Fruit fly (Drosophila melanogaster) whole organism, embryonic: ENCODE data around the gene mRpL39.

Experiments used
- Adf1 ChIP-seq: fragments of 200-800 bp; sonication (Bioruptor generic); IDR thresholded peaks from 2 replicates; pipeline ENCODE4 v1.3.6; 2022; ENCODE audit warnings: missing biosample characterization, missing genetic modification characterization
- Bgb ChIP-seq: fragments of 200-800 bp; sonication (Bioruptor generic); IDR thresholded peaks from 2 replicates; pipeline ENCODE4 v1.3.6; 2022; ENCODE audit warnings: missing biosample characterization, missing genetic modification characterization; ENCODE audit not compliant: partially characterized antibody
- CG10147 ChIP-seq: fragments of 200-800 bp; sonication (Bioruptor generic); optimal IDR thresholded peaks from 2 replicates; lab custom pipeline; 2019; ENCODE audit warnings: missing biosample characterization, mild to moderate bottlenecking, missing genetic modification characterization, moderate library complexity
- CG10267 ChIP-seq: fragments of 200-800 bp; sonication (Bioruptor generic); optimal IDR thresholded peaks from 2 replicates; lab custom pipeline; 2018; ENCODE audit warnings: missing biosample characterization, mild to moderate bottlenecking, missing genetic modification characterization, moderate library complexity
- CG10959 ChIP-seq: fragments of 200-800 bp; sonication (Bioruptor generic); IDR thresholded peaks from 2 replicates; pipeline ENCODE4 v1.3.6; 2022; ENCODE audit warnings: missing biosample characterization, missing genetic modification characterization
- CG12104 ChIP-seq: fragments of 200-800 bp; sonication (Bioruptor generic); optimal IDR thresholded peaks from 3 replicates; lab custom pipeline; 2016; ENCODE audit warnings: missing biosample characterization, missing genetic modification characterization
- CG12299 ChIP-seq: fragments of 200-800 bp; sonication (Bioruptor generic); optimal IDR thresholded peaks from 2 replicates; lab custom pipeline; 2018; ENCODE audit warnings: missing biosample characterization, mild to moderate bottlenecking, missing genetic modification characterization
- CG12659 ChIP-seq: fragments of 200-800 bp; sonication (Bioruptor generic); optimal IDR thresholded peaks from 3 replicates; lab custom pipeline; 2017; ENCODE audit warnings: mild to moderate bottlenecking, missing biosample characterization, missing genetic modification reagents, missing genetic modification characterization
- CG15269 ChIP-seq: fragments of 200-800 bp; sonication (Bioruptor generic); optimal IDR thresholded peaks from 2 replicates; lab custom pipeline; 2018; ENCODE audit warnings: missing biosample characterization, mild to moderate bottlenecking, missing genetic modification characterization, moderate library complexity
- CG15479 ChIP-seq: fragments of 200-800 bp; sonication (Bioruptor generic); optimal IDR thresholded peaks from 3 replicates; lab custom pipeline; 2019; ENCODE audit warnings: missing biosample characterization, mild to moderate bottlenecking, missing genetic modification characterization, moderate library complexity
- CG15514 ChIP-seq: fragments of 200-800 bp; sonication (Bioruptor generic); optimal IDR thresholded peaks from 3 replicates; lab custom pipeline; 2017; ENCODE audit warnings: missing biosample characterization, missing genetic modification characterization, mild to moderate bottlenecking, moderate library complexity, missing genetic modification reagents
- CG16863 ChIP-seq: fragments of 200-800 bp; sonication (Bioruptor generic); optimal IDR thresholded peaks from 3 replicates; lab custom pipeline; 2016; ENCODE audit warnings: missing biosample characterization, missing genetic modification characterization
- CG18764 ChIP-seq: fragments of 200-800 bp; sonication (Bioruptor generic); optimal IDR thresholded peaks from 3 replicates; lab custom pipeline; 2016; ENCODE audit warnings: missing biosample characterization, missing genetic modification characterization
- CG3065 ChIP-seq: fragments of 200-800 bp; sonication (Bioruptor generic); optimal IDR thresholded peaks from 2 replicates; lab custom pipeline; 2016; ENCODE audit warnings: missing biosample characterization, missing genetic modification characterization
- CG4328 ChIP-seq: fragments of 200-800 bp; sonication (Bioruptor generic); optimal IDR thresholded peaks from 3 replicates; lab custom pipeline; 2017; ENCODE audit warnings: missing biosample characterization, missing genetic modification reagents, missing genetic modification characterization
- CG4404 ChIP-seq: fragments of 200-800 bp; sonication (Bioruptor generic); IDR thresholded peaks from 2 replicates; pipeline ENCODE4 v1.3.6; 2022; ENCODE audit warnings: missing biosample characterization, missing genetic modification characterization
- CG6654 ChIP-seq: fragments of 200-800 bp; sonication (Bioruptor generic); optimal IDR thresholded peaks from 2 replicates; lab custom pipeline; 2017; ENCODE audit warnings: missing biosample characterization, mild to moderate bottlenecking, missing genetic modification characterization
- CG7372 ChIP-seq: fragments of 200-800 bp; sonication (Bioruptor generic); IDR thresholded peaks from 2 replicates; pipeline ENCODE4 v1.3.6; 2022; ENCODE audit warnings: missing biosample characterization, missing genetic modification characterization
- CG7556 ChIP-seq: fragments of 200-800 bp; sonication (Bioruptor generic); optimal IDR thresholded peaks from 2 replicates; lab custom pipeline; 2017; ENCODE audit warnings: missing biosample characterization, mild to moderate bottlenecking, missing genetic modification characterization
- CG7963 ChIP-seq: fragments of 200-800 bp; sonication (Bioruptor generic); IDR thresholded peaks from 3 replicates; pipeline ENCODE4 v1.3.6; 2022; ENCODE audit warnings: missing biosample characterization, missing genetic modification characterization; ENCODE audit not compliant: partially characterized antibody
- CG9727 ChIP-seq: fragments of 200-800 bp; sonication (Bioruptor generic); optimal IDR thresholded peaks from 3 replicates; lab custom pipeline; 2017; ENCODE audit warnings: missing biosample characterization, mild to moderate bottlenecking, missing genetic modification characterization
- CG9817 ChIP-seq: fragments of 200-800 bp; sonication (Bioruptor generic); optimal IDR thresholded peaks from 2 replicates; lab custom pipeline; 2018; ENCODE audit warnings: missing biosample characterization, mild to moderate bottlenecking, missing genetic modification characterization, moderate library complexity
- Dbx ChIP-seq: fragments of 200-800 bp; sonication (Bioruptor generic); IDR thresholded peaks from 3 replicates; pipeline ENCODE4 v1.3.6; 2022; ENCODE audit warnings: missing biosample characterization, missing genetic modification characterization
- Deaf1 ChIP-seq: fragments of 200-800 bp; optimal IDR thresholded peaks from 3 replicates; lab custom pipeline; 2019; ENCODE audit warnings: missing biosample characterization, mild to moderate bottlenecking, missing genetic modification characterization, moderate library complexity
- HLHmδ ChIP-seq: fragments of 200-800 bp; sonication (Bioruptor generic); optimal IDR thresholded peaks from 2 replicates; lab custom pipeline; 2018; ENCODE audit warnings: missing biosample characterization, mild to moderate bottlenecking, missing genetic modification characterization, moderate library complexity
- NFAT ChIP-seq: fragments of 200-800 bp; sonication (Bioruptor generic); IDR thresholded peaks from 2 replicates; pipeline ENCODE4 v1.3.6; 2022; ENCODE audit warnings: missing biosample characterization, missing genetic modification characterization
- NK7.1 ChIP-seq: fragments of 200-800 bp; sonication (Bioruptor generic); optimal IDR thresholded peaks from 3 replicates; lab custom pipeline; 2016; ENCODE audit warnings: missing biosample characterization, missing genetic modification characterization
- Nf-YB ChIP-seq: fragments of 200-800 bp; sonication (Bioruptor generic); optimal IDR thresholded peaks from 3 replicates; lab custom pipeline; 2019; ENCODE audit warnings: missing biosample characterization, mild to moderate bottlenecking, missing genetic modification characterization, moderate library complexity
- PHDP ChIP-seq: fragments of 200-800 bp; sonication (Bioruptor generic); optimal IDR thresholded peaks from 3 replicates; lab custom pipeline; 2018; ENCODE audit warnings: missing biosample characterization, mild to moderate bottlenecking, missing genetic modification characterization, moderate library complexity
- Sox102F ChIP-seq: fragments of 200-800 bp; sonication (Bioruptor generic); optimal IDR thresholded peaks from 2 replicates; lab custom pipeline; 2018; ENCODE audit warnings: missing biosample characterization, mild to moderate bottlenecking, missing genetic modification characterization, moderate library complexity
- Trl ChIP-seq, 3 experiments: fragments of >200 bp in 2 of 3; fragments of 200-800 bp in 1 of 3; sonication (Bioruptor generic) in 1 of 3; optimal IDR thresholded peaks; 2 replicates in 1 of 3; 3 replicates in 2 of 3; lab custom pipeline; 2016 to 2017; ENCODE audit warnings: missing biosample characterization in 1 of 3, missing genetic modification characterization in 1 of 3
- ac ChIP-seq: fragments of 200-800 bp; sonication (Bioruptor generic); optimal IDR thresholded peaks from 3 replicates; lab custom pipeline; 2017; ENCODE audit warnings: missing biosample characterization, mild to moderate bottlenecking, missing genetic modification characterization
- az2 ChIP-seq: fragments of 200-800 bp; sonication (Bioruptor generic); optimal IDR thresholded peaks from 3 replicates; lab custom pipeline; 2016; ENCODE audit warnings: missing biosample characterization, missing genetic modification characterization
- bab2 ChIP-seq: fragments of 200-800 bp; sonication (Bioruptor generic); optimal IDR thresholded peaks from 2 replicates; lab custom pipeline; 2016; ENCODE audit warnings: missing biosample characterization, missing genetic modification characterization
- bigmax ChIP-seq: fragments of 200-800 bp; sonication (Bioruptor generic); optimal IDR thresholded peaks from 2 replicates; lab custom pipeline; 2018; ENCODE audit warnings: missing biosample characterization, mild to moderate bottlenecking, missing genetic modification characterization
- esg ChIP-seq: fragments of 200-800 bp; sonication (Bioruptor generic); conservative IDR thresholded peaks from 2 replicates; pipeline ENCODE4 v1.3.6; 2022; ENCODE audit warnings: missing biosample characterization, missing genetic modification characterization
- grn ChIP-seq: fragments of 200-800 bp; sonication (Bioruptor generic); optimal IDR thresholded peaks from 3 replicates; lab custom pipeline; 2017; ENCODE audit warnings: missing biosample characterization, missing genetic modification characterization
- lilli ChIP-seq: fragments of 200-800 bp; sonication (Bioruptor generic); optimal IDR thresholded peaks from 3 replicates; lab custom pipeline; 2016; ENCODE audit warnings: missing biosample characterization, missing genetic modification characterization
- nerfin-2 ChIP-seq: fragments of 200-800 bp; sonication (Bioruptor generic); IDR thresholded peaks from 2 replicates; pipeline ENCODE4 v1.3.6; 2022; ENCODE audit warnings: missing biosample characterization, missing genetic modification characterization; ENCODE audit not compliant: partially characterized antibody
- pho ChIP-seq: fragments of 200-800 bp; sonication (Bioruptor generic); optimal IDR thresholded peaks from 2 replicates; lab custom pipeline; 2016; ENCODE audit warnings: missing biosample characterization, missing genetic modification characterization
- pnt ChIP-seq: fragments of 200-800 bp; sonication (Bioruptor generic); optimal IDR thresholded peaks from 3 replicates; lab custom pipeline; 2016; ENCODE audit warnings: missing biosample characterization, missing genetic modification characterization
- prd ChIP-seq, 3 experiments: fragments of >200 bp in 2 of 3; fragments of 200-800 bp in 1 of 3; sonication (Bioruptor generic) in 1 of 3; optimal IDR thresholded peaks in 2 of 3; IDR thresholded peaks in 1 of 3; 2 replicates in 2 of 3; 3 replicates in 1 of 3; pipeline versions ENCODE4 v1.3.6 to Lab custom; 2017 to 2022; ENCODE audit warnings: missing biosample characterization in 1 of 3, missing genetic modification characterization in 1 of 3
- pros ChIP-seq: fragments of 200-800 bp; sonication (Bioruptor generic); optimal IDR thresholded peaks from 3 replicates; lab custom pipeline; 2019; ENCODE audit warnings: missing biosample characterization, mild to moderate bottlenecking, missing genetic modification characterization, moderate library complexity
- run ChIP-seq: fragments of 200-800 bp; sonication (Bioruptor generic); optimal IDR thresholded peaks from 3 replicates; lab custom pipeline; 2018; ENCODE audit warnings: missing biosample characterization, mild to moderate bottlenecking, missing genetic modification characterization
- sens ChIP-seq: fragments of 200-800 bp; sonication (Bioruptor generic); peaks from one replicate; lab custom pipeline; 2016; ENCODE audit warnings: missing biosample characterization, missing genetic modification characterization
- shn ChIP-seq: fragments of 200-800 bp; sonication (Bioruptor generic); optimal IDR thresholded peaks from 3 replicates; lab custom pipeline; 2016; ENCODE audit warnings: missing biosample characterization, missing genetic modification characterization
- sob ChIP-seq: fragments of 200-800 bp; sonication (Bioruptor generic); IDR thresholded peaks from 2 replicates; pipeline ENCODE4 v1.3.6; 2022; ENCODE audit warnings: missing biosample characterization, missing genetic modification characterization
- wek ChIP-seq: fragments of 200-800 bp; sonication (Bioruptor generic); optimal IDR thresholded peaks from 3 replicates; lab custom pipeline; 2018; ENCODE audit warnings: missing biosample characterization, mild to moderate bottlenecking, missing genetic modification characterization, moderate library complexity

Gene mRpL39

DNA sequence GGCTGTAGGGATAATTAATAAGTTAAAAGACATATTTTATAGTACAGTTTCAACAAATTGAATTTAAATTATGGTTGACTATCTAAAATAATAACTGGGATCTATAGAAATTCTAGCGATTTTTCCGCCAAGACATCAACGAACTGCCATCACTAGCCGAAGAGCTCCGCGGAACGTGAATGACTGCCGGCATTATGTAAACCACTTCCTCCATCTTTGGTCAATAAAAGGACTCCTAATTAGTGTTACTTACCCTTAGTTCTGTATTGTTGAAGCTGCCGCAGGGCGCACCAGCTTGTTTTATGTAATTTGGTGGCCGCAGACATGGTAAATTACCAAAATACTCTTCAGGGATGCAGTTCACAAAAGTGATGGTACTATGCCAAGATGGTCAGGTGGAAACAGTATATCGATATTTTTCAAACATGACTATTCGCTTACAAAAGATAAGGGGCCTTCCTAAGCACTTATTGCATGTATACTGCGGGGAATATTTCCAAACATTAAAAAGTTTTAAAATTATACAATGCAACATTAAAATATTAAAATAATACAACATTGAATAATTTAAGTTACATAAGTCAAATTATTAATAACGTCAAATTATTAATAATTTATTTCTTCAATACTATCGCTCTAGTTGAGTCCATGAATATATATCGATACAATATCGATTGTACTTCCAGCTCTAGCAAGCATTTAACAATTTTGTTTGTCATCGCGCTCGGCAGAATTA is at the start of gene mRpL39, which contains the start of gene Prosbeta2 (continued):
- TF ChIP-seq nerfin-2 (no peak; the same call in none of the 2 replicates), Adf1 (0 out of 2 replicates have a peak, but pooled peaks have one; percentile 23), wek (GFP tag; lab: Kevin White, UChicago) (peak; percentile 69), CG7372 (peak; percentile 47), CG4404 (GFP tag; lab: Robert Waterston, UW) (peak; percentile 72), CG10147 (GFP tag; lab: Kevin White, UChicago) (peak; percentile 73), CG12104 (peak; percentile 7), lilli (GFP tag; lab: Kevin White, UChicago) (no peak), NFAT (peak; percentile 58; the same call in 1 of the 2 replicates), CG12299 (tag; lab: Kevin White, UChicago) (no peak), ac (GFP tag; lab: Kevin White, UChicago) (no peak), Dbx (peak; percentile 82), HLHmδ (GFP tag; lab: Kevin White, UChicago) (no peak), pho (GFP tag; lab: Kevin White, UChicago) (no peak), run (tag; lab: Kevin White, UChicago) (no peak), Trl (optimal IDR thresholded peaks at IDR 0.05; lab: Kevin White, UChicago) (no peak), Trl (GFP tag; optimal IDR thresholded peaks at IDR 0.05; lab: Kevin White, UChicago) (no peak), CG10959 (GFP tag; lab: Robert Waterston, UW) (no peak), CG4328 (GFP tag; lab: Kevin White, UChicago) (no peak), pros (GFP tag; lab: Kevin White, UChicago) (no peak), CG15269 (tag; lab: Kevin White, UChicago) (no peak), prd (optimal IDR thresholded peaks at IDR 0.05; lab: Kevin White, UChicago) (no peak), prd (GFP tag; IDR thresholded peaks at IDR 0.05; lab: Robert Waterston, UW) (peak; percentile 78), bigmax (GFP tag; lab: Kevin White, UChicago) (no peak), Bgb (peak; percentile 87), bab2 (GFP tag; lab: Kevin White, UChicago) (no peak), CG9817 (tag; lab: Kevin White, UChicago) (peak; percentile 46), sob (GFP tag; lab: Robert Waterston, UW) (peak; percentile 79), CG10267 (tag; lab: Kevin White, UChicago) (peak; percentile 76), CG7556 (GFP tag; lab: Kevin White, UChicago) (no peak), esg (GFP tag; lab: Robert Waterston, UW) (peak; percentile 27), Sox102F (GFP tag; lab: Kevin White, UChicago) (no peak), CG18764 (GFP tag; lab: Kevin White, UChicago) (peak; percentile 69), shn (no peak), CG3065 (GFP tag; lab: Kevin White, UChicago) (no peak), pnt (GFP tag; lab: Kevin White, UChicago) (no peak), CG15514 (GFP tag; lab: Kevin White, UChicago) (peak; percentile 73), CG7963 (GFP tag; lab: Robert Waterston, UW) (peak; percentile 57; the same call in 2 of the 3 replicates), CG15479 (no peak), NK7.1 (GFP tag; lab: Kevin White, UChicago) (no peak), Deaf1 (tag; lab: Kevin White, UChicago) (no peak), CG6654 (GFP tag; lab: Kevin White, UChicago) (no peak), sens (GFP tag; lab: Kevin White, UChicago) (peak; percentile 69), az2 (GFP tag; lab: Kevin White, UChicago) (no peak), CG9727 (GFP tag; lab: Kevin White, UChicago) (peak; percentile 47), grn (no peak), CG12659 (GFP tag; lab: Kevin White, UChicago) (no peak), Nf-YB (GFP tag; lab: Kevin White, UChicago) (no peak), CG16863 (GFP tag; lab: Kevin White, UChicago) (no peak), PHDP (no peak)
